Fruit fly (Drosophila melanogaster) whole organism, embryonic: ENCODE data around the gene CG9132.

ENCODE experiments used
- CG10565 ChIP-seq: fragments of 200-800 bp; sonication (Bioruptor generic); optimal IDR thresholded peaks from 3 replicates; lab custom pipeline; 2016; ENCODE audit warnings: missing biosample characterization, mild to moderate bottlenecking, missing genetic modification characterization
- CG10959 ChIP-seq: fragments of 200-800 bp; sonication (Bioruptor generic); IDR thresholded peaks from 2 replicates; pipeline ENCODE4 v1.3.6; 2022; ENCODE audit warnings: missing biosample characterization, missing genetic modification characterization
- CG14014 ChIP-seq: fragments of 200-800 bp; sonication (Bioruptor generic); IDR thresholded peaks from 2 replicates; pipeline ENCODE4 v1.3.6; 2022; ENCODE audit warnings: missing biosample characterization, missing genetic modification characterization
- CG15269 ChIP-seq: fragments of 200-800 bp; sonication (Bioruptor generic); optimal IDR thresholded peaks from 2 replicates; lab custom pipeline; 2018; ENCODE audit warnings: missing biosample characterization, mild to moderate bottlenecking, missing genetic modification characterization, moderate library complexity
- CG1602 ChIP-seq: fragments of 200-800 bp; sonication (Bioruptor generic); optimal IDR thresholded peaks from 3 replicates; lab custom pipeline; 2016; ENCODE audit warnings: missing biosample characterization, missing genetic modification characterization
- CG17328 ChIP-seq: fragments of 200-800 bp; sonication (Bioruptor generic); IDR thresholded peaks from 2 replicates; pipeline ENCODE4 v1.3.6; 2022; ENCODE audit warnings: missing biosample characterization, missing genetic modification characterization
- CG1832 ChIP-seq: fragments of 200-800 bp; sonication (Bioruptor generic); optimal IDR thresholded peaks from 2 replicates; lab custom pipeline; 2017; ENCODE audit warnings: missing biosample characterization, mild to moderate bottlenecking, missing genetic modification characterization, inconsistent platforms
- CG2875 ChIP-seq: fragments of 200-800 bp; sonication (Bioruptor generic); optimal IDR thresholded peaks from 2 replicates; lab custom pipeline; 2017; ENCODE audit warnings: missing biosample characterization, mild to moderate bottlenecking, missing genetic modification characterization, missing genetic modification reagents
- CG31388 ChIP-seq: fragments of 200-800 bp; sonication (Bioruptor generic); optimal IDR thresholded peaks from 2 replicates; lab custom pipeline; 2016; ENCODE audit warnings: missing biosample characterization, missing genetic modification characterization
- CG3838 ChIP-seq: fragments of 200-800 bp; sonication (Bioruptor generic); optimal IDR thresholded peaks from 3 replicates; lab custom pipeline; 2016; ENCODE audit warnings: missing biosample characterization, missing genetic modification characterization
- CG3995 ChIP-seq: fragments of 200-800 bp; sonication (Bioruptor generic); optimal IDR thresholded peaks from 3 replicates; lab custom pipeline; 2016; ENCODE audit warnings: missing biosample characterization, missing genetic modification characterization
- CG7357 ChIP-seq: fragments of 200-800 bp; sonication (Bioruptor generic); IDR thresholded peaks from 3 replicates; pipeline ENCODE4 v1.3.6; 2022; ENCODE audit warnings: missing biosample characterization, missing genetic modification characterization
- CG8478 ChIP-seq: fragments of >200 bp; optimal IDR thresholded peaks from 2 replicates; lab custom pipeline; 2018
- CG8944 ChIP-seq: fragments of 200-800 bp; sonication (Bioruptor generic); optimal IDR thresholded peaks from 3 replicates; lab custom pipeline; 2016; ENCODE audit warnings: missing biosample characterization, missing genetic modification characterization
- Chrac-16 ChIP-seq: fragments of 200-800 bp; sonication (Bioruptor generic); optimal IDR thresholded peaks from 3 replicates; lab custom pipeline; 2016; ENCODE audit warnings: missing biosample characterization, missing genetic modification characterization
- CkIIα-i1 ChIP-seq: fragments of 200-800 bp; sonication (Bioruptor generic); IDR thresholded peaks from 2 replicates; pipeline ENCODE4 v1.3.6; 2022; ENCODE audit warnings: missing biosample characterization, missing genetic modification characterization
- CrebB ChIP-seq: fragments of 200-800 bp; sonication (Bioruptor generic); optimal IDR thresholded peaks from 3 replicates; lab custom pipeline; 2018; ENCODE audit warnings: missing biosample characterization, mild to moderate bottlenecking, missing genetic modification characterization
- D ChIP-seq, 2 experiments: fragments of 200-800 bp in 1 of 2; fragments of >200 bp in 1 of 2; sonication (Bioruptor generic) in 1 of 2; optimal IDR thresholded peaks; 2 replicates in 1 of 2; 3 replicates in 1 of 2; lab custom pipeline; 2017; ENCODE audit warnings: mild to moderate bottlenecking in 1 of 2, missing biosample characterization in 1 of 2, missing genetic modification characterization in 1 of 2, missing genetic modification reagents in 1 of 2
- GATAe ChIP-seq: fragments of 200-800 bp; sonication (Bioruptor generic); conservative IDR thresholded peaks from 2 replicates; pipeline ENCODE4 v1.3.6; 2022; ENCODE audit warnings: missing biosample characterization, missing genetic modification characterization
- HLH3B ChIP-seq: fragments of 200-800 bp; sonication (Bioruptor generic); IDR thresholded peaks from 2 replicates; pipeline ENCODE4 v1.3.6; 2022; ENCODE audit warnings: missing biosample characterization, missing genetic modification characterization
- Hmx ChIP-seq: fragments of 200-800 bp; sonication (Bioruptor generic); optimal IDR thresholded peaks from 2 replicates; lab custom pipeline; 2016; ENCODE audit warnings: missing biosample characterization, missing genetic modification characterization
- Max ChIP-seq: fragments of 200-800 bp; sonication (Bioruptor generic); optimal IDR thresholded peaks from 2 replicates; lab custom pipeline; 2016; ENCODE audit warnings: missing biosample characterization, mild to moderate bottlenecking, missing genetic modification characterization
- Nf-YC ChIP-seq: fragments of 200-800 bp; optimal IDR thresholded peaks from 3 replicates; lab custom pipeline; 2019; ENCODE audit warnings: missing biosample characterization, mild to moderate bottlenecking, missing genetic modification characterization, moderate library complexity
- Ravus ChIP-seq: fragments of 200-800 bp; sonication (Bioruptor generic); IDR thresholded peaks from 2 replicates; pipeline ENCODE4 v1.3.6; 2022; ENCODE audit warnings: missing biosample characterization, missing genetic modification characterization
- Six4 ChIP-seq: fragments of 200-800 bp; sonication (Bioruptor generic); optimal IDR thresholded peaks from 2 replicates; lab custom pipeline; 2016; ENCODE audit warnings: missing biosample characterization, missing genetic modification characterization
- Taf1 ChIP-seq: fragments of 200-800 bp; sonication (Bioruptor generic); IDR thresholded peaks from 2 replicates; pipeline ENCODE4 v1.3.6; 2022; ENCODE audit warnings: missing biosample characterization, missing genetic modification characterization
- cad ChIP-seq: fragments of >200 bp; optimal IDR thresholded peaks from 2 replicates; lab custom pipeline; 2017; ENCODE audit warnings: missing biosample characterization, missing genetic modification characterization
- cato ChIP-seq: fragments of 200-800 bp; sonication (Bioruptor generic); optimal IDR thresholded peaks from 2 replicates; lab custom pipeline; 2016; ENCODE audit warnings: missing biosample characterization, missing genetic modification characterization, borderline replicate concordance
- caup ChIP-seq: fragments of 200-800 bp; sonication (Bioruptor generic); optimal IDR thresholded peaks from 3 replicates; lab custom pipeline; 2017; ENCODE audit warnings: missing biosample characterization, mild to moderate bottlenecking, missing genetic modification characterization, moderate library complexity; ENCODE audit not compliant: severe bottlenecking
- corto ChIP-seq: fragments of 200-800 bp; sonication (Bioruptor generic); optimal IDR thresholded peaks from 2 replicates; lab custom pipeline; 2016; ENCODE audit warnings: missing biosample characterization, mild to moderate bottlenecking, missing genetic modification characterization, moderate library complexity
- croc ChIP-seq: fragments of 200-800 bp; sonication (Bioruptor generic); conservative IDR thresholded peaks from 3 replicates; pipeline ENCODE4 v1.3.6; 2022; ENCODE audit warnings: missing biosample characterization, missing genetic modification characterization
- danr ChIP-seq: fragments of 200-800 bp; sonication (Bioruptor generic); IDR thresholded peaks from 2 replicates; pipeline ENCODE4 v1.3.6; 2022; ENCODE audit warnings: missing biosample characterization, missing genetic modification characterization
- ems ChIP-seq: fragments of 200-800 bp; sonication (Bioruptor generic); optimal IDR thresholded peaks from 3 replicates; lab custom pipeline; 2016; ENCODE audit warnings: missing biosample characterization, missing genetic modification characterization
- fd3F ChIP-seq: fragments of 200-800 bp; sonication (Bioruptor generic); optimal IDR thresholded peaks from 2 replicates; lab custom pipeline; 2018; ENCODE audit warnings: missing biosample characterization, mild to moderate bottlenecking, missing genetic modification characterization, moderate library complexity
- fu2 ChIP-seq: fragments of 200-800 bp; sonication (Bioruptor generic); optimal IDR thresholded peaks from 2 replicates; lab custom pipeline; 2016; ENCODE audit warnings: missing biosample characterization, missing genetic modification characterization
- kah ChIP-seq: fragments of 200-800 bp; sonication (Bioruptor generic); optimal IDR thresholded peaks from 2 replicates; lab custom pipeline; 2018; ENCODE audit warnings: missing biosample characterization, mild to moderate bottlenecking, missing genetic modification characterization
- kay ChIP-seq: fragments of 200-800 bp; sonication (Bioruptor generic); optimal IDR thresholded peaks from 2 replicates; lab custom pipeline; 2016; ENCODE audit warnings: missing biosample characterization, missing genetic modification characterization
- lola ChIP-seq, 3 experiments: fragments of >200 bp in 2 of 3; fragments of 200-800 bp in 1 of 3; sonication (Bioruptor generic) in 1 of 3; optimal IDR thresholded peaks; 2 replicates each; lab custom pipeline; 2017 to 2019; ENCODE audit warnings: missing biosample characterization in 3 of 3, missing genetic modification characterization in 3 of 3, mild to moderate bottlenecking in 1 of 3, moderate library complexity in 1 of 3
- mirr ChIP-seq: fragments of 200-800 bp; sonication (Bioruptor generic); optimal IDR thresholded peaks from 3 replicates; lab custom pipeline; 2018; ENCODE audit warnings: missing biosample characterization, mild to moderate bottlenecking, missing genetic modification characterization
- oc ChIP-seq: fragments of 200-800 bp; sonication (Bioruptor generic); optimal IDR thresholded peaks from 2 replicates; lab custom pipeline; 2018; ENCODE audit warnings: missing biosample characterization, mild to moderate bottlenecking, missing genetic modification characterization, moderate library complexity
- odd ChIP-seq: fragments of 200-800 bp; sonication (Bioruptor generic); optimal IDR thresholded peaks from 2 replicates; lab custom pipeline; 2017; ENCODE audit warnings: missing biosample characterization, mild to moderate bottlenecking, missing genetic modification characterization
- p53 ChIP-seq: fragments of 200-800 bp; sonication (Bioruptor generic); optimal IDR thresholded peaks from 2 replicates; lab custom pipeline; 2016; ENCODE audit warnings: missing biosample characterization, missing genetic modification characterization
- sd ChIP-seq: fragments of 200-800 bp; sonication (Bioruptor generic); optimal IDR thresholded peaks from 3 replicates; lab custom pipeline; 2018; ENCODE audit warnings: missing biosample characterization, mild to moderate bottlenecking, missing genetic modification characterization, moderate library complexity
- seq ChIP-seq: fragments of 200-800 bp; sonication (Bioruptor generic); IDR thresholded peaks from 2 replicates; pipeline ENCODE4 v1.3.6; 2022; ENCODE audit warnings: missing biosample characterization, missing genetic modification characterization
- stc ChIP-seq: fragments of 200-800 bp; sonication (Bioruptor generic); IDR thresholded peaks from 2 replicates; pipeline ENCODE4 v1.3.6; 2022; ENCODE audit warnings: missing biosample characterization, missing genetic modification characterization
- stwl ChIP-seq: fragments of 200-800 bp; sonication (Bioruptor generic); optimal IDR thresholded peaks from 3 replicates; lab custom pipeline; 2018; ENCODE audit warnings: missing biosample characterization, mild to moderate bottlenecking, missing genetic modification characterization, moderate library complexity
- tgo ChIP-seq: fragments of 200-800 bp; sonication (Bioruptor generic); IDR thresholded peaks from 3 replicates; pipeline ENCODE4 v1.3.6; 2022; ENCODE audit warnings: missing biosample characterization, missing genetic modification characterization
- tll ChIP-seq, 2 experiments: fragments of 200-800 bp in 1 of 2; fragments of >200 bp in 1 of 2; sonication (Bioruptor generic) in 1 of 2; optimal IDR thresholded peaks; 2 replicates each; lab custom pipeline; 2017 to 2019; ENCODE audit warnings: missing biosample characterization in 2 of 2, missing genetic modification characterization in 2 of 2, mild to moderate bottlenecking in 1 of 2, moderate library complexity in 1 of 2
- tna ChIP-seq: fragments of 200-800 bp; sonication (Bioruptor generic); IDR thresholded peaks from 2 replicates; pipeline ENCODE4 v1.3.6; 2022; ENCODE audit warnings: missing biosample characterization, missing genetic modification characterization; ENCODE audit not compliant: partially characterized antibody
- trem ChIP-seq: fragments of 200-800 bp; optimal IDR thresholded peaks from 3 replicates; lab custom pipeline; 2019; ENCODE audit warnings: missing biosample characterization, mild to moderate bottlenecking, missing genetic modification characterization, moderate library complexity
- usp ChIP-seq: fragments of >200 bp; optimal IDR thresholded peaks from 2 replicates; lab custom pipeline; 2017; ENCODE audit warnings: missing biosample characterization, missing genetic modification characterization

Gene CG9132

dm6 chrX:16833097-16833496, 32.6 kb upstream of the CG9132 start (continued):
- TF ChIP-seq CG10959 (GFP tag; lab: Robert Waterston, UW), result peak; percentile 59; the same call in 1 of the 2 replicates
- peak; percentile 69 for TF ChIP-seq CG8944 (GFP tag; lab: Kevin White, UChicago)
- TF ChIP-seq seq, result no peak
- TF ChIP-seq fu2 (GFP tag; lab: Kevin White, UChicago), result no peak
- peak; percentile 43 for TF ChIP-seq fd3F (GFP tag; lab: Kevin White, UChicago)
- no peak for TF ChIP-seq usp (GFP tag; lab: Kevin White, UChicago)
- TF ChIP-seq CG7357 (GFP tag; lab: Robert Waterston, UW), result peak; percentile 67; the same call in 2 of the 3 replicates
- no peak for TF ChIP-seq tll (GFP tag; optimal IDR thresholded peaks at IDR 0.05; lab: Kevin White, UChicago)
- peak; percentile 69 for TF ChIP-seq CG2875 (GFP tag; lab: Kevin White, UChicago)
- no peak for TF ChIP-seq cad (GFP tag; lab: Kevin White, UChicago)
- TF ChIP-seq CG14014 (GFP tag; lab: Robert Waterston, UW), result peak; percentile 72; the same call in 1 of the 2 replicates
- TF ChIP-seq D (optimal IDR thresholded peaks at IDR 0.05; lab: Kevin White, UChicago), result no peak
- peak; percentile 82 for TF ChIP-seq D (GFP tag; optimal IDR thresholded peaks at IDR 0.05; lab: Kevin White, UChicago)
- TF ChIP-seq CrebB (tag; lab: Kevin White, UChicago), result peak; percentile 22
- TF ChIP-seq Chrac-16 (GFP tag; lab: Kevin White, UChicago), result peak; percentile 61
- TF ChIP-seq caup, result peak; percentile 9
- peak; percentile 79 for TF ChIP-seq CG15269 (tag; lab: Kevin White, UChicago)
- peak; percentile 59 for TF ChIP-seq cato
- peak; percentile 88 for TF ChIP-seq CG17328 (GFP tag; lab: Robert Waterston, UW)
- TF ChIP-seq tgo (GFP tag; lab: Robert Waterston, UW), result peak; percentile 72; the same call in 2 of the 3 replicates
- TF ChIP-seq trem, result peak; percentile 74
- TF ChIP-seq tna (GFP tag; lab: Robert Waterston, UW), result no peak
- TF ChIP-seq stwl (tag; lab: Kevin White, UChicago), result no peak
- TF ChIP-seq Nf-YC (tag; lab: Kevin White, UChicago), result peak; percentile 31
- TF ChIP-seq CG3838 (GFP tag; lab: Kevin White, UChicago), result no peak
- no peak for TF ChIP-seq corto (GFP tag; lab: Kevin White, UChicago)
- no peak for TF ChIP-seq p53 (GFP tag; lab: Kevin White, UChicago)
- no peak for TF ChIP-seq CG3995
- TF ChIP-seq Max (GFP tag; lab: Kevin White, UChicago), result peak; percentile 27
- peak; percentile 31 for TF ChIP-seq kay (GFP tag; lab: Kevin White, UChicago)
- no peak for TF ChIP-seq sd (tag; lab: Kevin White, UChicago)
- peak; percentile 69 for TF ChIP-seq odd (GFP tag; lab: Kevin White, UChicago)
- peak; percentile 67 for TF ChIP-seq CG1602 (GFP tag; lab: Kevin White, UChicago)
- peak; percentile 61 for TF ChIP-seq ems (GFP tag; lab: Kevin White, UChicago)
- TF ChIP-seq Six4, result peak; percentile 57
- no peak for TF ChIP-seq GATAe (GFP tag; lab: Robert Waterston, UW)
- no peak for TF ChIP-seq Ravus (GFP tag; lab: Robert Waterston, UW)
- peak; percentile 62 for TF ChIP-seq kah (GFP tag; lab: Kevin White, UChicago)
- TF ChIP-seq HLH3B (GFP tag; lab: Robert Waterston, UW), result peak; percentile 81
- no peak for TF ChIP-seq CG1832
- TF ChIP-seq mirr (GFP tag; lab: Kevin White, UChicago), result no peak
- peak; percentile 36; the same call in 1 of the 2 replicates for TF ChIP-seq danr (GFP tag; lab: Robert Waterston, UW)
- TF ChIP-seq CG8478 (lab: Kevin White, UChicago), result no peak
- peak; percentile 76 for TF ChIP-seq stc (GFP tag; lab: Robert Waterston, UW)
- TF ChIP-seq CG31388 (GFP tag; lab: Kevin White, UChicago), result no peak
- no peak for TF ChIP-seq Hmx
- TF ChIP-seq croc, result peak; percentile 69; the same call in 2 of the 3 replicates
- no peak for TF ChIP-seq CG10565
- TF ChIP-seq CkIIα-i1 (GFP tag; lab: Robert Waterston, UW), result no peak
- peak; percentile 83 for TF ChIP-seq oc
- no peak for TF ChIP-seq Taf1 (GFP tag; lab: Robert Waterston, UW)
- TF ChIP-seq lola (GFP tag; optimal IDR thresholded peaks at IDR 0.05; lab: Kevin White, UChicago), result peak in 1 of 3 experiments; percentile 65
